Fruit fly (Drosophila melanogaster): ENCODE data around the gene CG42374.

CG42374 gene

dm6 chr3L:19264141-19264487 is 548 bp downstream of the CG42374 start, which contains the start of gene Max (continued):
- TF ChIP-seq btn (GFP tag; optimal IDR thresholded peaks at IDR 0.05) (no peak), tup (GFP tag; optimal IDR thresholded peaks at IDR 0.05) (no peak), CG9215 (GFP tag; IDR thresholded peaks at IDR 0.05) (peak; percentile 34), Antp (GFP tag; optimal IDR thresholded peaks at IDR 0.05) (no peak), cas (GFP tag; IDR thresholded peaks at IDR 0.05) (no peak), nom (GFP tag; optimal IDR thresholded peaks at IDR 0.05) (peak; percentile 32), HHEX (GFP tag; optimal IDR thresholded peaks at IDR 0.05) (peak; percentile 39), Hr3 (GFP tag; optimal IDR thresholded peaks at IDR 0.05) (peak; percentile 51), zfh1 (GFP tag; IDR thresholded peaks at IDR 0.05) (peak; percentile 80), Stat92E (GFP tag; optimal IDR thresholded peaks at IDR 0.05) (no peak), CG10321 (GFP tag; IDR thresholded peaks at IDR 0.05) (no peak), aop (GFP tag; IDR thresholded peaks at IDR 0.05) (peak; percentile 18; the same call in 1 of the 2 replicates), z (GFP tag; IDR thresholded peaks at IDR 0.05) (no peak), gsb (GFP tag; IDR thresholded peaks at IDR 0.05) (no peak), slp2 (GFP tag; optimal IDR thresholded peaks at IDR 0.05) (no peak), az2 (GFP tag; optimal IDR thresholded peaks at IDR 0.05) (peak; percentile 63), CG7928 (GFP tag; optimal IDR thresholded peaks at IDR 0.05) (no peak), her (GFP tag; optimal IDR thresholded peaks at IDR 0.05) (no peak), crc (GFP tag; optimal IDR thresholded peaks at IDR 0.05) (no peak), sd (tag; optimal IDR thresholded peaks at IDR 0.05) (peak; percentile 64), Bdp1 (GFP tag; optimal IDR thresholded peaks at IDR 0.05) (peak; percentile 24), CG16779 (GFP tag; IDR thresholded peaks at IDR 0.05) (no peak), CG8089 (GFP tag; optimal IDR thresholded peaks at IDR 0.05) (no peak), pho (GFP tag; optimal IDR thresholded peaks at IDR 0.05) (no peak), CG12155 (GFP tag; optimal IDR thresholded peaks at IDR 0.05) (peak; percentile 64), CG4854 (GFP tag; optimal IDR thresholded peaks at IDR 0.05) (peak; percentile 3), CG11723 (GFP tag; optimal IDR thresholded peaks at IDR 0.05) (peak; percentile 51), CG18619 (GFP tag; optimal IDR thresholded peaks at IDR 0.05) (no peak), CG6813 (GFP tag; optimal IDR thresholded peaks at IDR 0.05) (peak; percentile 45), ase (GFP tag; IDR thresholded peaks at IDR 0.05) (peak; percentile 67; the same call in 1 of the 3 replicates), CG13424 (tag; optimal IDR thresholded peaks at IDR 0.05) (peak; percentile 83), CG3838 (GFP tag; optimal IDR thresholded peaks at IDR 0.05) (peak; percentile 7), Rx (GFP tag; IDR thresholded peaks at IDR 0.05) (peak; percentile 53), lola (GFP tag; optimal IDR thresholded peaks at IDR 0.05) (peak in 1 of 3 experiments; percentile 66), otp (GFP tag; IDR thresholded peaks at IDR 0.05) (0 out of 3 replicates have a peak, but pooled peaks have one; percentile 12), sr (GFP tag; IDR thresholded peaks at IDR 0.05) (no peak), scrt (GFP tag; optimal IDR thresholded peaks at IDR 0.05) (peak; percentile 58), B-H2 (GFP tag; optimal IDR thresholded peaks at IDR 0.05) (peak; percentile 82), Lpt (GFP tag; optimal IDR thresholded peaks at IDR 0.05) (no peak), MESR4 (GFP tag; optimal IDR thresholded peaks at IDR 0.05) (peak; percentile 53), CG43689 (GFP tag; IDR thresholded peaks at IDR 0.05) (no peak), CG17328 (GFP tag; IDR thresholded peaks at IDR 0.05) (peak; percentile 76), CG4820 (GFP tag; optimal IDR thresholded peaks at IDR 0.05) (peak; percentile 13), CG3847 (GFP tag; IDR thresholded peaks at IDR 0.05) (peak; percentile 79), CG10274 (GFP tag; optimal IDR thresholded peaks at IDR 0.05) (no peak), chif (GFP tag; optimal IDR thresholded peaks at IDR 0.05) (peak in 1 of 2 experiments; percentile 5), Deaf1 (tag; optimal IDR thresholded peaks at IDR 0.05) (peak; percentile 44), tx (GFP tag; optimal IDR thresholded peaks at IDR 0.05) (no peak), wek (GFP tag; optimal IDR thresholded peaks at IDR 0.05) (peak; percentile 99), slbo (GFP tag; IDR thresholded peaks at IDR 0.05) (peak; percentile 84), CG7556 (GFP tag; optimal IDR thresholded peaks at IDR 0.05) (peak; percentile 13), CG12299 (tag; optimal IDR thresholded peaks at IDR 0.05) (peak; percentile 61)
